Fruit fly (Drosophila melanogaster) S2 (cell line): ENCODE results near the gene PGAP5.

ENCODE experiments used
- CG8478 ChIP-seq: fragments of >200 bp; optimal IDR thresholded peaks from 2 replicates; lab custom pipeline; 2018
- CTCF ChIP-seq, 2 experiments: fragments of >200 bp; optimal IDR thresholded peaks; 2 replicates each; lab custom pipeline; 2018

PGAP5 gene

DNA sequence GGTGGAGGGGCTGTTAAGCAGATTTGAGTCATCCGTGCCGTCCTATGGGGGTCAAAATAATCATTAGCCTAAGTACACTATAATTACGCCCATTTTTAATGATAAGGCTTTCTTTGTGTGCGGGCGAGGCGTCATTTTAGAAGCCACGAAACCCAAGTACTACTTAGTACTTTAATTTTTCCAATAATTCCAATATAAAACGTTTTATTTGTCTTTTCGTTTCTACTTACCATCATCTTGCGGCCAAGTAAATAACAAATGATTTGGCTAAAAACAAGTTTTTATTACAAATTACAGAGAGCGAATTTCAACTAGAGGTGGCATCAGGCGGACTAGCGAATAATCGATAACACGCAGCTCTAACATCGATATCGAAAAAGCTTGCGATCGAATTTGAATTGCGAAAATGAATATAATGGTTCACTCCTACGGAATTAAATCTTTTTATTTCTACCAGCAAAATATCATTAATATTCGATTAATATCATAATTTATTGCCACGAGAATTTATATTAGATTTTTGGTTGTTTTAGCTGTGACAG, 21.8 kb downstream of the PGAP5 start, which contains the start of gene Snx6:
Gene Snx6, minus strand, starts transcription at position 349 of the 542 bp plus-strand sequence.
- no peak for TF ChIP-seq CG8478 (lab: Kevin White, UChicago)
- TF ChIP-seq CTCF (optimal IDR thresholded peaks at IDR 0.05; lab: Kevin White, UChicago), result no peak

DNA sequence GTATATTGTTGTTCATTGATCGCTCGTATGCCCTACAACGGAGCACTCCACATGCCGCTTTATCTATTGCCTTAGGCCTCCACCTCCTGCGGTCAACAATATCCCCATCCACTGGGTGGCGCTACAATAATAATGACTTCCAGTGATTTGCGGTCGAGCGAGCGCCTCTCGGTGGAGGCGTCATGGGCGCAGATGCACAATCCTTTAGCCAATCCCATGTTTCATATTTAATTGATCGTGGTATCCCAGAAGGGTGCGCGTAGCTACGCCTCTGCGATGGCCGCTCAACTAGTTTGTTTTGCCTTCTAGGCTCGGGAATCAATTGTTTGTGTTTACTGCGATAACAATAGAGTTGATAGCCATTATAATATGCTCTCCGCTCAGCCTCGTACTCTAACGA, 30.5 kb downstream of the PGAP5 start:
- TF ChIP-seq CG8478 (lab: Kevin White, UChicago), result no peak

DNA sequence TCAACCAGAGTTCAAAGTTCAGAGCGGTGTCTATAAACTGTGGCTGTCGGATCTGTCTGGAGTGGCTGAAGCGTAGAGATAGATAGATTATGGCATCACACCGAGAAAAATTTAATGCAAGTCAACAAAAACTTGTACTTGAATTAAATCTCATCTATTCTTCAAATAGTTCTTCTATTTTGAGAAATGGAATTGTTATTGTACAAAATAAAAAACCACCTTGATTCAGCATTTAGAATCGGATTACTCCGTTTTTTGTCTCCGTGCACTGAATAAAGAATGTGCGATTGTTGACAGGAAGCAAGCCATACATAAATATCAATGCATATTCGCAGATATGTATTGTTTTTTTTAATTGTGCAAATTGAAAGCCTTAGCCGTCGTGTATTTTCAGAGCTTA, 30.9 kb downstream of the PGAP5 start:
- no peak for TF ChIP-seq CTCF (optimal IDR thresholded peaks at IDR 0.05; lab: Kevin White, UChicago)
- no peak for TF ChIP-seq CG8478 (lab: Kevin White, UChicago)

DNA sequence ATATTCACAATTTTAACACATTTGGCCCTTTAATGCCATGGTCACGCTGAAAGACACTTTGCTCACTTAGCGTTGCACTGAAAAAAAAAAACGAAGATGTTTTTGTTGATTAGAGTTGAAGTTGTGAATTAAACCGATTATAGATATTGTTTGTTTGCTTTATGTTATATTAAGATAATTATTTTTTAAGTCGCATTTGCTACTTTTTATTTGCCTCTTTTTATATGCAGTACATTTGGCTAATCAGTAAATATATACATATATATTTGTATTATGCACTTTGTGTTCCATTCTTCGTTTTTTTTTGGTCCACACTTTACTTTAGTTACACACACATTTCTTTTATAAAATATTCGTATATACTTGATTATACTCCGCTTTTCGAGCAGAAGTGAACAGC, 31.6 kb downstream of the PGAP5 start:
- TF ChIP-seq CTCF (optimal IDR thresholded peaks at IDR 0.05; lab: Kevin White, UChicago), result no peak
- TF ChIP-seq CG8478 (lab: Kevin White, UChicago), result no peak

DNA sequence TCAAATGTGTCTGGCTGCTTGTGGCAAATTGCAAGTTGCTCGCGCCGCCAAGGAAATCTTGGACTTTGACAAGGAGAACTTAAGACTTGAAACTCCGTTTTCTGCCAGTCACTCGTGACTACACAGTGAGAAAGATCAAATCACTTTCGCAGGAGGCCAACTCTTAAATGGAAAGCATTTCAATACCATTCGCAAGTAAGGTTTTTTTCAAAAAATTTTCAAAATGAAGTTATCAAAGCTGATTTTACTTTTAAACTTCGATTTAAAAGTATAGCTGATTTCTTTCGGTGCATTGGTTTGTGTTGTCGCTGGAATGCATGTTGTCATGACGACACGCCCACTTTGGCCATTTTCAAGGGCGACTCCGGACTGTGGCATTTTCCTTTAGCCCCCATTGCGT, 33.7 kb downstream of the PGAP5 start:
- TF ChIP-seq CG8478 (lab: Kevin White, UChicago) (no peak), CTCF (optimal IDR thresholded peaks at IDR 0.05; lab: Kevin White, UChicago) (no peak)

DNA sequence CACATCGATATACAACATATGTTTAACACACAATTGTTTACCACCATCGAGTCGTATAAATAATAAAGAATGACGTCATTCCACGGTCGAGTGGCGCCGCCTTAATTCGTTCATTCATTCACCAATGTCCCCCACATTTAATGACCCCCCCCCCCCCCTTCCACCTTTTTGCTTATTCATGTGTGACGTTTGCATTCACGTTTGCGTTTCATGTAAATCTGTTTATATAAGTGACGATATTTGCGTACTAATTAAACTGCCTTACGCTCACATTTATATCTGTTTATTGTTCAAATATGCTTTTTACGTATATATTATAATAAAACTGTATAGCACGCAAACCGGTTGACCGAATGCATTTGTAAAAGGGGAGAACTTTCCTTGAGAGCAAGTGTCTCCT, 34.9 kb downstream of the PGAP5 start:
- TF ChIP-seq CTCF (optimal IDR thresholded peaks at IDR 0.05; lab: Kevin White, UChicago) (no peak), CG8478 (lab: Kevin White, UChicago) (no peak)

DNA sequence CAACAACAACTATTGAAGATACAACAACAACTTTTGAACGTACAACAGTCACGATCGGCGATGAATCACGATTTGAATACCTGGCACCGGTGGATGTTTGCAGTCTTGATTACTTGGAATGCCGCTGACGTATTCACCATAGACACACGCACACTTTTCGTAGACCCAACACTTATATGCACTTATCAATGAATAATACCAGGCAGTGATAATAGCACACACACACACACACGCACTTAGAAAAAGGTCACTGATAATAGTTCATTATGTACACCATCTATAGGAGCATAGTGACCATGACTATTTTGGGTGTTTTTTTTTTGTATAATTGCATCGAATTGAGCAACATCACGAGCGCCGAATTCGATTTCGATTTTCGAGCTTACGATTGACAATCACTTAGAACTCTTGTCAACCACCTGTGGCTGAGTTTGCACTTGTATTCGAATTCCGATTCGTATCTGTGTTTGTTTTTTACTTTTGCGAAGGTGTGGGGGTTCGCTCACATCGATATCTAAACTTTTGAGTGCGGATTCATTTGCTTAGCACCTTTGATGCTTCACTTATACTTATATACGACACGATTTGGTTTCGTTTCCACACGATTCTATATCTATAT, 40.5 kb downstream of the PGAP5 start:
- TF ChIP-seq CG8478 (lab: Kevin White, UChicago) (no peak), CTCF (optimal IDR thresholded peaks at IDR 0.05; lab: Kevin White, UChicago) (no peak)

DNA sequence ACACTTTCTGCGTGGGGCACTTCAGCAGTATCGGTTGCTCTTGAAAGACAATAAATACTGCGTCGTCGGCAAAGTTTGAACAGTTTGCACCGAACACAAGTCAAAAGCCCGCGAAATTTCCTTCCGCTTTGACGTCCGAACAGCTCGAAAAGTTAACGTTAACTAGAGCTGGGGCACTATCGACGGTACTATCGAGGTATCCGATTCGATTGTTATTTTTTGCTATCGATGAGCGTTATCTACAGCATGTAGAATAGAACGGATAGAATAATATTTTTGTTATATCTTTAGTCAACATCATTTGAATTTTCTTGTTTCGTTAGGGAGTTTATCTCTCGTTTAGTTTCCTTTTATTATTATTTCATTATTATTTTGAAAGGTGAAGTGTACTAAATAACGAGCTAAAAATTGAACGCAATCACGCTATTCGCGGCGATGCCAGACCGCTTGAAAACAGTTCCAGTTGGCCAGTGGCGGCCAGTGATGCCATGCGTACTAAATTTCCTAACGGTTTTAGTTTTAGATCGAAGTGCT, 41.1 kb downstream of the PGAP5 start, which contains the start of gene Pvr:
Gene Pvr, minus strand, starts transcription at position 167 of the 534 bp plus-strand sequence.
- TF ChIP-seq CG8478 (lab: Kevin White, UChicago) (no peak), CTCF (optimal IDR thresholded peaks at IDR 0.05; lab: Kevin White, UChicago) (peak in 1 of 2 experiments; percentile 55)

DNA sequence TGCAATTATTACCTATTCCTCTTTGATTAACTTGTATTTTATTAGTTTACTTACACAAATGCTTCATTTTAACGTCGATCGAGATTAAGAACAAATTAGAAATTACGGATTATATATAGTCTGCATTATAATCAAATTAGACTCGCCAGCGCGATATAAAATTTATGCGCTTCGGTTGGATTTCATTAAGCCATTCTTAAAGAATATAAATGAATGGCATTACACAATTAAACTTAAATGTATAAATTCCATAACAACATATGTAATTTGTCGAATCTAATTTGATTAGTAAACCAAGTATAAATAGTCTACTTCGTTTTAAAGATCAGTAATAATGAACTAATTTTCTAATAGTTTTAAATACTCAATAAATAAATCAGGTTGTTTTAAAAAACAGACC, 43.0 kb downstream of the PGAP5 start, which contains the start of gene Spn28F:
Gene Spn28F, minus strand, starts transcription at position 101 of the 400 bp plus-strand sequence.
- TF ChIP-seq CTCF (optimal IDR thresholded peaks at IDR 0.05; lab: Kevin White, UChicago) (no peak), CG8478 (lab: Kevin White, UChicago) (no peak)

DNA sequence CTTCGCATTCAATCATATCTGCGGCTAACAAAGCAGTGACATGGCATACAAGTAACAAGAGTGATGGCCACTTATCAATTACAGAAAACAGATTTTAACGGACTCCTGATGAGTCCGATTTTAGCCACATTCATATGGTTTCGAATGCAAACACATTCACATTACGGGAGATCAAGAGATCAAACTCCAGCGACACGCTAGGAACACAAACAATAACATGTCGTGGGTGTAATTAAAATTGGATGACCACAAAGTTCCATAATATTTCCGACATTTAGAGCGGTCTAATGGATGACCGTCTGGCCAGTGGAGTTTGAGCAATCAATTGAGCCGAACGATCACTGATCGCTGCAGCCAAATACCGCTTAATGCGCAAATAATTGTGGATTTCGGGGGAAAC, 43.5 kb downstream of the PGAP5 start, which contains the start of gene CG14277:
Gene CG14277, plus strand, starts transcription at position 301 of the 400 bp plus-strand sequence.
- no peak for TF ChIP-seq CTCF (optimal IDR thresholded peaks at IDR 0.05; lab: Kevin White, UChicago)
- TF ChIP-seq CG8478 (lab: Kevin White, UChicago), result no peak

DNA sequence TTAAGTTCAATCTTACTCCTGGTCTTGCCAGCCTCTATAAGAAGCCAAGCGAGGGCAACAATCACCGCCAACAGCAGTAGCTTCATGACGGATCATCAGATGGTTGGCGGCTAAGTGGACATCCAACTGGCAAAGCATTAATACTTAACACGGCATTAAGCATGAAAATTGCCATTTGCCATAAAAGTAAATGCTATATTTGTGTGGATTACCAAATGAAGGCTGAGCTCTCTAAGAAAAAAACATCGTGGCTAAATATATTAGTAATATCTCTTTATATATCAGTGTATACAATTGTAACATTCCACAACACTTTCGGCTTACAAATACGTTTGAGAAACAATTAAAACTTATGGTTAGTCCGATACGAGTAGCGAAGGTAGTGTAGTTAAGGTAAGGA, 45.2 kb downstream of the PGAP5 start, which contains the start of gene CG43057:
Gene CG43057, minus strand, starts transcription at position 101 of the 400 bp plus-strand sequence.
- TF ChIP-seq CG8478 (lab: Kevin White, UChicago) (no peak), CTCF (optimal IDR thresholded peaks at IDR 0.05; lab: Kevin White, UChicago) (no peak)
